Worm (Caenorhabditis elegans) whole organism, L4/young adult: Measurements from ENCODE around the gene msp-152.

Experiments
- W03F9.2 ChIP-seq: fragments of 150-350 bp; optimal IDR thresholded peaks from 2 replicates; lab custom pipeline; 2014; ENCODE audit warnings: missing biosample characterization, missing genetic modification characterization
- dao-5 ChIP-seq: sonication (generic microtip); optimal IDR thresholded peaks from 2 replicates; lab custom pipeline; 2016; ENCODE audit warnings: missing genotype, missing genetic modification characterization, moderate library complexity, missing compliant biosample characterization
- him-1 ChIP-seq: sonication (generic microtip); optimal IDR thresholded peaks from 2 replicates; lab custom pipeline; 2016; ENCODE audit warnings: missing genotype, missing genetic modification reagents, missing genetic modification characterization, missing compliant biosample characterization

ce11 chrII:4953289-4953688, 20.5 kb downstream of the msp-152 start, which contains the start of gene ndx-3:
- no peak for TF ChIP-seq dao-5 (tag; lab: Kevin White, UChicago)
- TF ChIP-seq him-1 (tag; lab: Kevin White, UChicago), result no peak
- TF ChIP-seq W03F9.2, result no peak
